Worm (Caenorhabditis elegans) whole organism, L4 larva: ENCODE data around the gene Y62H9A.10.
A peak's percentile ranks its signal among the peaks of the same experiment; 100 is the strongest.

ENCODE experiments used
- T20F7.1 ChIP-seq: fragments of 200-800 bp; sonication (Bioruptor generic); optimal IDR thresholded peaks from 2 replicates; lab custom pipeline; 2018; ENCODE audit warnings: mild to moderate bottlenecking, missing genetic modification characterization, missing compliant biosample characterization
- T26A8.4 ChIP-seq: fragments of 200-800 bp; sonication (Bioruptor generic); IDR thresholded peaks from 2 replicates; pipeline ENCODE4 v1.3.6; 2022; ENCODE audit warnings: missing genetic modification characterization, missing compliant biosample characterization
- Y105C5A.15 ChIP-seq: fragments of 200-800 bp; sonication (Bioruptor generic); IDR thresholded peaks from 2 replicates; pipeline ENCODE4 v1.3.6; 2022; ENCODE audit warnings: missing genetic modification characterization, missing compliant biosample characterization
- Y5F2A.4 ChIP-seq: fragments of 200-800 bp; sonication (Bioruptor generic); optimal IDR thresholded peaks from 2 replicates; lab custom pipeline; 2018; ENCODE audit warnings: mild to moderate bottlenecking, missing genetic modification characterization, missing compliant biosample characterization
- ZK337.2 ChIP-seq: fragments of 200-800 bp; sonication (Bioruptor generic); IDR thresholded peaks from 2 replicates; pipeline ENCODE4 v1.3.6; 2022; ENCODE audit warnings: missing genetic modification reagents, missing genetic modification characterization, missing compliant biosample characterization
- aha-1 ChIP-seq: fragments of 150-350 bp; peaks from one replicate; lab custom pipeline; 2014; ENCODE audit warnings: missing biosample characterization, missing genetic modification characterization
- aly-2 ChIP-seq: sonication (generic microtip); optimal IDR thresholded peaks from 2 replicates; lab custom pipeline; 2018; ENCODE audit warnings: missing biosample characterization, missing genetic modification characterization
- ceh-20 ChIP-seq: fragments of 200-800 bp; sonication (Bioruptor generic); IDR thresholded peaks from 2 replicates; pipeline ENCODE4 v1.3.6; 2022; ENCODE audit warnings: missing genetic modification reagents, missing genetic modification characterization, missing compliant biosample characterization
- ctbp-1 ChIP-seq: fragments of 200-800 bp; sonication (Bioruptor generic); IDR thresholded peaks from 2 replicates; pipeline ENCODE4 v1.3.6; 2022; ENCODE audit warnings: missing genetic modification reagents, missing genetic modification characterization, missing compliant biosample characterization
- daf-16 ChIP-seq, 3 experiments: sonication (generic microtip); optimal IDR thresholded peaks; 2 replicates each; lab custom pipeline; 2016 to 2017; ENCODE audit warnings: missing genetic modification characterization in 3 of 3, missing genetic modification reagents in 3 of 3, mild to moderate bottlenecking in 2 of 3, missing compliant biosample characterization in 2 of 3, missing biosample characterization in 1 of 3, moderate library complexity in 1 of 3
- dmd-6 ChIP-seq: fragments of 200-800 bp; sonication (Bioruptor generic); IDR thresholded peaks from 2 replicates; pipeline ENCODE4 v1.3.6; 2022; ENCODE audit warnings: missing genetic modification reagents, missing genetic modification characterization, missing compliant biosample characterization
- dmd-8 ChIP-seq: fragments of 200-800 bp; sonication (Bioruptor generic); IDR thresholded peaks from 2 replicates; pipeline ENCODE4 v1.3.6; 2022; ENCODE audit warnings: missing genetic modification characterization, missing compliant biosample characterization
- dmd-9 ChIP-seq: fragments of 200-800 bp; sonication (Bioruptor generic); IDR thresholded peaks from 2 replicates; pipeline ENCODE4 v1.3.6; 2022; ENCODE audit warnings: missing genetic modification reagents, missing genetic modification characterization, missing compliant biosample characterization
- duxl-1 ChIP-seq: sonication (generic microtip); optimal IDR thresholded peaks from 2 replicates; lab custom pipeline; 2016; ENCODE audit warnings: mild to moderate bottlenecking, missing genetic modification characterization, moderate library complexity, missing compliant biosample characterization; ENCODE audit not compliant: poor library complexity
- dve-1 ChIP-seq: sonication (generic microtip); optimal IDR thresholded peaks from 2 replicates; lab custom pipeline; 2017; ENCODE audit warnings: antibody characterized with exemption, mild to moderate bottlenecking, missing genetic modification characterization, missing compliant biosample characterization; ENCODE audit not compliant: insufficient read depth
- egl-43 ChIP-seq: fragments of 200-800 bp; sonication (Bioruptor generic); IDR thresholded peaks from 2 replicates; pipeline ENCODE4 v1.3.6; 2022; ENCODE audit warnings: missing genetic modification reagents, missing genetic modification characterization, missing compliant biosample characterization
- hlh-11 ChIP-seq: fragments of 200-800 bp; sonication (Bioruptor generic); optimal IDR thresholded peaks from 2 replicates; lab custom pipeline; 2018; ENCODE audit warnings: mild to moderate bottlenecking, missing genetic modification characterization, missing compliant biosample characterization
- hlh-30 ChIP-seq: sonication (generic microtip); optimal IDR thresholded peaks from 2 replicates; lab custom pipeline; 2017; ENCODE audit warnings: antibody characterized with exemption, mild to moderate bottlenecking, missing genetic modification characterization, missing compliant biosample characterization; ENCODE audit not compliant: insufficient read depth
- hmg-1.1 ChIP-seq: fragments of 200-800 bp; sonication (Bioruptor generic); IDR thresholded peaks from 2 replicates; pipeline ENCODE4 v1.3.6; 2022; ENCODE audit warnings: missing genetic modification reagents, missing genetic modification characterization, missing compliant biosample characterization
- lin-15B ChIP-seq: fragments of 150-350 bp; sonication (generic microtip); optimal IDR thresholded peaks from 3 replicates; lab custom pipeline; 2014; ENCODE audit warnings: missing biosample characterization, missing genetic modification characterization
- madf-5 ChIP-seq, 2 experiments: fragments of 200-800 bp; sonication (Bioruptor generic); IDR thresholded peaks; 2 replicates each; pipeline ENCODE4 v1.3.6; 2022; ENCODE audit warnings: missing compliant biosample characterization in 2 of 2, missing genetic modification characterization in 2 of 2
- mdl-1 ChIP-seq, 2 experiments: fragments of 150-350 bp in 1 of 2; sonication (generic microtip) in 1 of 2; optimal IDR thresholded peaks; 2 replicates each; lab custom pipeline; 2014 to 2017; ENCODE audit warnings: missing biosample characterization in 2 of 2, missing genetic modification characterization in 2 of 2
- mes-2 ChIP-seq: sonication (generic microtip); optimal IDR thresholded peaks from 2 replicates; lab custom pipeline; 2016; ENCODE audit warnings: missing genotype, mild to moderate bottlenecking, missing genetic modification characterization, missing compliant biosample characterization; ENCODE audit not compliant: poor library complexity, severe bottlenecking
- mxl-2 ChIP-seq: fragments of 200-800 bp; sonication (Bioruptor generic); conservative IDR thresholded peaks from 2 replicates; pipeline ENCODE4 v1.3.6; 2022; ENCODE audit warnings: missing genetic modification reagents, missing genetic modification characterization, missing compliant biosample characterization
- nhr-11 ChIP-seq: fragments of 150-350 bp; optimal IDR thresholded peaks from 2 replicates; lab custom pipeline; 2014; ENCODE audit warnings: missing biosample characterization, missing genetic modification characterization
- nhr-25 ChIP-seq: sonication (generic microtip); optimal IDR thresholded peaks from 2 replicates; lab custom pipeline; 2017; ENCODE audit warnings: missing genetic modification characterization, mild to moderate bottlenecking, missing compliant biosample characterization, antibody characterized with exemption, moderate library complexity, borderline replicate concordance; ENCODE audit not compliant: insufficient read depth
- nhr-41 ChIP-seq: fragments of 200-800 bp; sonication (Bioruptor generic); IDR thresholded peaks from 2 replicates; pipeline ENCODE4 v1.3.6; 2022; ENCODE audit warnings: missing genetic modification reagents, missing genetic modification characterization, missing compliant biosample characterization
- nhr-42 ChIP-seq: fragments of 200-800 bp; sonication (Bioruptor generic); IDR thresholded peaks from 2 replicates; pipeline ENCODE4 v1.3.6; 2022; ENCODE audit warnings: missing genetic modification characterization, missing compliant biosample characterization
- nhr-48 ChIP-seq: sonication (generic microtip); optimal IDR thresholded peaks from 2 replicates; lab custom pipeline; 2016; ENCODE audit warnings: mild to moderate bottlenecking, missing genetic modification characterization, missing compliant biosample characterization
- nhr-77 ChIP-seq: fragments of 150-350 bp; optimal IDR thresholded peaks from 2 replicates; lab custom pipeline; 2014; ENCODE audit warnings: missing biosample characterization, missing genetic modification characterization
- pqm-1 ChIP-seq: sonication (generic microtip); optimal IDR thresholded peaks from 2 replicates; lab custom pipeline; 2017; ENCODE audit warnings: missing biosample characterization, missing genetic modification characterization
- rbr-2 ChIP-seq: sonication (generic microtip); optimal IDR thresholded peaks from 2 replicates; lab custom pipeline; 2016; ENCODE audit warnings: missing genotype, missing genetic modification characterization, missing compliant biosample characterization
- saeg-2 ChIP-seq: fragments of 200-800 bp; sonication (Bioruptor generic); IDR thresholded peaks from 2 replicates; pipeline ENCODE4 v1.3.6; 2022; ENCODE audit warnings: missing genetic modification reagents, missing genetic modification characterization, missing compliant biosample characterization
- unc-39 ChIP-seq: sonication (generic microtip); optimal IDR thresholded peaks from 2 replicates; lab custom pipeline; 2017; ENCODE audit warnings: missing biosample characterization, missing genetic modification characterization
- unc-62 ChIP-seq, 3 experiments: fragments of 150-350 bp in 1 of 3; sonication (generic microtip); optimal IDR thresholded peaks in 2 of 3; peaks in 1 of 3; 1 replicate in 1 of 3; 2 replicates in 2 of 3; lab custom pipeline; 2014 to 2017; ENCODE audit warnings: missing biosample characterization in 3 of 3, missing genetic modification characterization in 3 of 3, missing genetic modification reagents in 3 of 3, missing genotype in 1 of 3
- zip-2 ChIP-seq: fragments of 150-350 bp; optimal IDR thresholded peaks from 2 replicates; lab custom pipeline; 2014; ENCODE audit warnings: missing biosample characterization, missing genetic modification characterization
- ztf-11 ChIP-seq: fragments of 150-350 bp; optimal IDR thresholded peaks from 2 replicates; lab custom pipeline; 2014; ENCODE audit warnings: missing biosample characterization, missing genetic modification characterization

Y62H9A.10 gene

ce11 chrX:11902661-11903060 lies at the start of gene Y62H9A.10:
Gene Y62H9A.10, minus strand, starts transcription at chrX:11902761.
- TF ChIP-seq nhr-41 (GFP tag; lab: Robert Waterston, UW) (no peak), dmd-9 (GFP tag; lab: Robert Waterston, UW) (no peak), mdl-1 (tag; optimal IDR thresholded peaks at IDR 0.05; lab: Kevin White, UChicago) (no peak), rbr-2 (tag; lab: Kevin White, UChicago) (no peak), ZK337.2 (GFP tag; lab: Robert Waterston, UW) (no peak), T20F7.1 (GFP tag; lab: Kevin White, UChicago) (no peak), lin-15B (tag; lab: Kevin White, UChicago) (no peak), ctbp-1 (GFP tag; lab: Robert Waterston, UW) (no peak), pqm-1 (tag; lab: Kevin White, UChicago) (no peak), ceh-20 (no peak), dmd-8 (GFP tag; lab: Robert Waterston, UW) (no peak), unc-39 (tag; lab: Kevin White, UChicago) (no peak), Y105C5A.15 (GFP tag; lab: Robert Waterston, UW) (no peak), nhr-48 (tag; lab: Kevin White, UChicago) (no peak), mxl-2 (GFP tag; lab: Robert Waterston, UW) (no peak), unc-62 (GFP tag; optimal IDR thresholded peaks at IDR 0.05 in 1 of 2; lab: Kevin White, UChicago) (no peak), unc-62 (tag; optimal IDR thresholded peaks at IDR 0.05; lab: Kevin White, UChicago) (no peak)
- TF ChIP-seq, all 104 proteins: peak for 0

ce11 chrX:11952129-11952528 lies 49.6 kb upstream of the Y62H9A.10 start:
- peak in 1 of 2 experiments; percentile 94 for TF ChIP-seq unc-62 (GFP tag; optimal IDR thresholded peaks at IDR 0.05 in 1 of 2; lab: Kevin White, UChicago)
- TF ChIP-seq unc-62 (tag; optimal IDR thresholded peaks at IDR 0.05; lab: Kevin White, UChicago): no peak
- no peak for TF ChIP-seq dmd-8 (GFP tag; lab: Robert Waterston, UW)

- peak; percentile 28 for TF ChIP-seq rbr-2 (tag; lab: Kevin White, UChicago)
- no peak for TF ChIP-seq daf-16 (GFP tag; optimal IDR thresholded peaks at IDR 0.05; lab: Kevin White, UChicago)
- TF ChIP-seq daf-16 (tag; optimal IDR thresholded peaks at IDR 0.05; lab: Kevin White, UChicago): peak; percentile 39
- TF ChIP-seq lin-15B (tag; lab: Kevin White, UChicago): no peak
- peak; percentile 42 for TF ChIP-seq dve-1 (tag; lab: Kevin White, UChicago)
- TF ChIP-seq unc-62 (GFP tag; optimal IDR thresholded peaks at IDR 0.05 in 1 of 2; lab: Kevin White, UChicago): peak in 1 of 2 experiments; percentile 76
- TF ChIP-seq unc-62 (tag; optimal IDR thresholded peaks at IDR 0.05; lab: Kevin White, UChicago): no peak
These were observed 45.8 kb upstream of the Y62H9A.10 start, which contains the start of gene lsd-1 for ce11 chrX:11948184-11948894. Gene lsd-1, plus strand, starts transcription at chrX:11948844.

- no peak for TF ChIP-seq ztf-11
- peak in 1 of 2 experiments; percentile 85 for TF ChIP-seq unc-62 (GFP tag; optimal IDR thresholded peaks at IDR 0.05 in 1 of 2; lab: Kevin White, UChicago)
- TF ChIP-seq unc-62 (tag; optimal IDR thresholded peaks at IDR 0.05; lab: Kevin White, UChicago): no peak
- no peak for TF ChIP-seq unc-39 (tag; lab: Kevin White, UChicago)
- no peak for TF ChIP-seq saeg-2
- peak; percentile 45 for TF ChIP-seq rbr-2 (tag; lab: Kevin White, UChicago)
- TF ChIP-seq duxl-1: peak; percentile 11
- no peak for TF ChIP-seq egl-43 (GFP tag; lab: Robert Waterston, UW)
- no peak for TF ChIP-seq Y5F2A.4 (GFP tag; lab: Kevin White, UChicago)
- peak; percentile 13 for TF ChIP-seq nhr-11 (tag; lab: Kevin White, UChicago)
- TF ChIP-seq nhr-48 (tag; lab: Kevin White, UChicago): no peak
- TF ChIP-seq nhr-77 (tag; lab: Kevin White, UChicago): no peak
- TF ChIP-seq aha-1: peak; percentile 99
- peak; percentile 31; the same call in 1 of the 2 replicates for TF ChIP-seq dmd-6 (GFP tag; lab: Robert Waterston, UW)
- TF ChIP-seq Y105C5A.15 (GFP tag; lab: Robert Waterston, UW): no peak
- no peak for TF ChIP-seq madf-5 (GFP tag; IDR thresholded peaks at IDR 0.05; lab: Robert Waterston, UW)
- no peak for TF ChIP-seq nhr-42 (GFP tag; lab: Robert Waterston, UW)
- TF ChIP-seq pqm-1 (tag; lab: Kevin White, UChicago): no peak
- no peak for TF ChIP-seq aly-2 (tag; lab: Kevin White, UChicago)
- peak; percentile 14; the same call in 1 of the 2 replicates for TF ChIP-seq T26A8.4
- TF ChIP-seq nhr-25 (tag; lab: Kevin White, UChicago): peak; percentile 71
- TF ChIP-seq hmg-1.1 (GFP tag; lab: Robert Waterston, UW): peak; percentile 76
- peak; percentile 33 for TF ChIP-seq dve-1 (tag; lab: Kevin White, UChicago)
- TF ChIP-seq hlh-30 (tag; lab: Kevin White, UChicago): peak; percentile 67
- no peak for TF ChIP-seq hlh-11 (tag; lab: Kevin White, UChicago)
- no peak for TF ChIP-seq zip-2 (tag; lab: Kevin White, UChicago)
- TF ChIP-seq mes-2 (tag; lab: Kevin White, UChicago): peak; percentile 75
These were observed 44.4 kb upstream of the Y62H9A.10 start, which contains the start of gene nfya-1 for ce11 chrX:11946788-11947463. Gene nfya-1, minus strand, starts transcription at chrX:11946838.
